Worm (Caenorhabditis elegans): Measurements from ENCODE around the gene Y37D8A.6.

DNA sequence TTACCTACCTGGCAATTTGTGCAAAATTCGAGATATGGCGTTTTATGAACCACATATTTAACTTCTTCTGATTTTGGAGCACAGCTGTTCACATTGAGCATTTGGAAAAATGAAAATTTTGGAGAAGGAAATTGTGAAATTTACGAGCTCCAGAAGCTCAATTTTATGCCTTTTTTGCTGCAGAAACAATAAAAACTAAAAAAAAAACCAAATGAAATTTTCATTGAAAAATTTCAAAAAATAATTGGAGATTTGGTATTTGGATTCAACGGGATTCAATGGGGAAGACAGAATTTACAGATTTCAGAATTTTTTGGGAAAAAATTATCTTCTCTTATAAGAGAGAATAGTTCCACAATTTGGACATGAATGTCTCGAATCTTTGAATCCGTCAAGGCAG is 13.5 kb downstream of the Y37D8A.6 start, which contains the start of gene Y37D8A.26:
- TF ChIP-seq unc-62 (GFP tag; optimal IDR thresholded peaks at IDR 0.05), result no peak
- TF ChIP-seq efl-3 (GFP tag; optimal IDR thresholded peaks at IDR 0.05), result no peak
- TF ChIP-seq elt-3 (tag; optimal IDR thresholded peaks at IDR 0.05), result no peak
- no peak for TF ChIP-seq mef-2 (tag; optimal IDR thresholded peaks at IDR 0.05)
- TF ChIP-seq ama-1 (optimal IDR thresholded peaks at IDR 0.05), result no peak
- TF ChIP-seq xbp-1 (tag; optimal IDR thresholded peaks at IDR 0.05), result no peak
- no peak for TF ChIP-seq lin-14 (GFP tag; optimal IDR thresholded peaks at IDR 0.05)
- no peak for TF ChIP-seq unc-86 (tag; optimal IDR thresholded peaks at IDR 0.05)
- no peak for TF ChIP-seq skn-1 (tag; optimal IDR thresholded peaks at IDR 0.05)
- TF ChIP-seq lin-35 (GFP tag; optimal IDR thresholded peaks at IDR 0.05), result no peak

Data from whole organism, L1 larva.